Fruit fly (Drosophila melanogaster) whole organism, adult: ENCODE data around the gene Tango2.

Source experiments
- CG14711 ChIP-seq: fragments of 200-800 bp; sonication (Bioruptor generic); optimal IDR thresholded peaks from 2 replicates; lab custom pipeline; 2018; ENCODE audit warnings: missing biosample characterization, mild to moderate bottlenecking, missing genetic modification characterization, moderate library complexity
- CG1620 ChIP-seq: fragments of 200-800 bp; sonication (Bioruptor generic); optimal IDR thresholded peaks from 2 replicates; lab custom pipeline; 2016; ENCODE audit warnings: missing biosample characterization, missing genetic modification characterization
- CG33017 ChIP-seq: fragments of 200-800 bp; sonication (Bioruptor generic); optimal IDR thresholded peaks from 2 replicates; lab custom pipeline; 2018; ENCODE audit warnings: missing biosample characterization, mild to moderate bottlenecking, missing genetic modification characterization, moderate library complexity
- CG5204 ChIP-seq: fragments of 200-800 bp; sonication (Bioruptor generic); optimal IDR thresholded peaks from 2 replicates; lab custom pipeline; 2016; ENCODE audit warnings: missing biosample characterization, missing genetic modification characterization
- CG7045 ChIP-seq: fragments of 200-800 bp; sonication (Bioruptor generic); optimal IDR thresholded peaks from 2 replicates; lab custom pipeline; 2017; ENCODE audit warnings: missing biosample characterization, mild to moderate bottlenecking, missing genetic modification characterization
- CG7101 ChIP-seq: fragments of 200-800 bp; sonication (Bioruptor generic); optimal IDR thresholded peaks from 2 replicates; lab custom pipeline; 2018; ENCODE audit warnings: missing biosample characterization, mild to moderate bottlenecking, missing genetic modification characterization, moderate library complexity
- Clk ChIP-seq: fragments of 200-800 bp; sonication (Bioruptor generic); optimal IDR thresholded peaks from 2 replicates; lab custom pipeline; 2017; ENCODE audit warnings: missing biosample characterization, missing genetic modification characterization
- Hr96 ChIP-seq: fragments of 200-800 bp; sonication (Bioruptor generic); optimal IDR thresholded peaks from 2 replicates; lab custom pipeline; 2016; ENCODE audit warnings: missing biosample characterization, missing genetic modification characterization
- Mnt ChIP-seq: fragments of 200-800 bp; sonication (Bioruptor generic); optimal IDR thresholded peaks from 2 replicates; lab custom pipeline; 2016; ENCODE audit warnings: missing biosample characterization, mild to moderate bottlenecking, missing genetic modification characterization
- cic ChIP-seq: fragments of 200-800 bp; sonication (Bioruptor generic); optimal IDR thresholded peaks from 2 replicates; lab custom pipeline; 2017; ENCODE audit warnings: missing biosample characterization, mild to moderate bottlenecking, missing genetic modification characterization, moderate library complexity
- cnc ChIP-seq, 2 experiments: fragments of >200 bp; optimal IDR thresholded peaks; 2 replicates each; lab custom pipeline; 2017
- kay ChIP-seq: fragments of 200-800 bp; sonication (Bioruptor generic); peaks from one replicate; lab custom pipeline; 2016; ENCODE audit warnings: missing biosample characterization, missing genetic modification characterization, borderline replicate concordance
- tj ChIP-seq: fragments of 200-800 bp; sonication (Bioruptor generic); optimal IDR thresholded peaks from 3 replicates; lab custom pipeline; 2017; ENCODE audit warnings: missing biosample characterization, mild to moderate bottlenecking, missing genetic modification characterization, moderate library complexity
- toe ChIP-seq: fragments of 200-800 bp; sonication (Bioruptor generic); optimal IDR thresholded peaks from 2 replicates; lab custom pipeline; 2016; ENCODE audit warnings: missing biosample characterization, missing genetic modification characterization

DNA sequence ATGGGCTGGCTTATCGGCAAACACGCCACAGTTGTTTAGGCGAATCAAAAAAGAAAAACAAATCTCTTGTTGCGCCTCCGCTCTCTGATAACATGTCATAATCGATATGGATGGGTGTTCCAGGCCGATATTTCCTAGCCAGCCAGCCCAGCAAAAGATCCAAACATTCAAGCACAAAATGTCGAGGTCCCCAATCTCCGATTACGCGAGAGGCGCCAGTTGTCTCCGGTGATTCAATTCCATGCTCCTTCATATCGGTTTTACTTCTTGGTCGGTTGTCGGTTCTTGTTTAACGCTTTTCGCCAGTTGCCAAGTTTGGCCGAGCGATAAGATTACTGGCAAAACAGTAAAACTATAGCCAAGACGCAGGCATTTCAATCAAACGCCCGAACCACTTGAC is 29.4 kb downstream of the Tango2 start:
- TF ChIP-seq Clk (GFP tag; lab: Kevin White, UChicago) (no peak), toe (GFP tag; lab: Kevin White, UChicago) (no peak), CG14711 (tag; lab: Kevin White, UChicago) (no peak), Hr96 (GFP tag; lab: Kevin White, UChicago) (no peak), CG33017 (tag; lab: Kevin White, UChicago) (no peak), CG1620 (GFP tag; lab: Kevin White, UChicago) (no peak), CG7101 (no peak), Mnt (GFP tag; lab: Kevin White, UChicago) (no peak), CG5204 (GFP tag; lab: Kevin White, UChicago) (no peak), tj (GFP tag; lab: Kevin White, UChicago) (no peak), cnc (optimal IDR thresholded peaks at IDR 0.05; lab: Kevin White, UChicago) (no peak), cic (GFP tag; lab: Kevin White, UChicago) (no peak), kay (no peak), CG7045 (GFP tag; lab: Kevin White, UChicago) (no peak)
